Worm (Caenorhabditis elegans) whole organism, L2 larva: ENCODE results near the gene heh-1.

Experiments
- R02D3.7 ChIP-seq: fragments of 150-350 bp; optimal IDR thresholded peaks from 2 replicates; lab custom pipeline; 2014; ENCODE audit warnings: missing biosample characterization, missing genetic modification characterization
- ceh-16 ChIP-seq: fragments of 150-350 bp; optimal IDR thresholded peaks from 2 replicates; lab custom pipeline; 2014; ENCODE audit warnings: missing biosample characterization, missing genetic modification characterization
- lin-39 ChIP-seq: fragments of 150-350 bp; optimal IDR thresholded peaks from 2 replicates; lab custom pipeline; 2014; ENCODE audit warnings: missing biosample characterization, missing genetic modification reagents, missing genetic modification characterization
- lsy-2 ChIP-seq, 2 experiments: fragments of 150-350 bp in 1 of 2; sonication (generic microtip) in 1 of 2; optimal IDR thresholded peaks; 2 replicates each; lab custom pipeline; 2014 to 2017; ENCODE audit warnings: missing biosample characterization in 2 of 2, missing genetic modification characterization in 2 of 2
- mab-5 ChIP-seq: fragments of 150-350 bp; optimal IDR thresholded peaks from 2 replicates; lab custom pipeline; 2014; ENCODE audit warnings: missing biosample characterization, missing genetic modification characterization
- nhr-25 ChIP-seq: fragments of 150-350 bp; sonication (generic microtip); optimal IDR thresholded peaks from 3 replicates; lab custom pipeline; 2014; ENCODE audit warnings: missing biosample characterization, missing genetic modification characterization
- nhr-6 ChIP-seq: fragments of 150-350 bp; optimal IDR thresholded peaks from 2 replicates; lab custom pipeline; 2014; ENCODE audit warnings: missing biosample characterization, missing genetic modification characterization
- sma-3 ChIP-seq: sonication (generic microtip); optimal IDR thresholded peaks from 2 replicates; lab custom pipeline; 2016; ENCODE audit warnings: missing genetic modification reagents, missing genetic modification characterization, missing compliant biosample characterization

DNA sequence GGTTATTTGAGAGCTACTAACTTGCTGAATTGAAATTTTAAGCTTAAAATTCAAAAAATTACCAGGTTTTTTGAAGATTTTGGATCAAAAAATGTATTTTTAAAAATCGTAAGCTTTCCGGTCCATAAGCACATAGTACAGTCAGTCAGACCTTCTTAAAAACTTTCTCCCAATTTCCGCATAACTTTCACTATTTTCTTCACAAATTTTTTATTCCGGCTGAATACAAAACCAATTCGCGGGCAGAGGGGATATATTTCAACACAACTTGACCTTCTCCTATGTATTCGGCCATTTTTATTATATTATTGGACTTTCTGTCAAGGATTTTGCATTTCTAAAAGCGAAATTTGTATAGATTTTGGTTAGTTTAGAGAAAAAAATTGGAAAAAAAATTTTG is 38.8 kb downstream of the heh-1 start:
- no peak for TF ChIP-seq nhr-6 (tag; lab: Kevin White, UChicago)
- TF ChIP-seq lin-39: no peak
- TF ChIP-seq R02D3.7 (tag; lab: Kevin White, UChicago): no peak
- TF ChIP-seq mab-5 (tag; lab: Kevin White, UChicago): no peak
- TF ChIP-seq sma-3 (GFP tag; lab: Kevin White, UChicago): no peak
- no peak for TF ChIP-seq lsy-2 (tag; optimal IDR thresholded peaks at IDR 0.05; lab: Kevin White, UChicago)
- no peak for TF ChIP-seq ceh-16 (tag; lab: Kevin White, UChicago)
- TF ChIP-seq nhr-25 (tag; lab: Kevin White, UChicago): no peak
